Fruit fly (Drosophila melanogaster) S2 (cell line): ENCODE results near the gene CG3984.

Experiments used
- CG8478 ChIP-seq: fragments of >200 bp; optimal IDR thresholded peaks from 2 replicates; lab custom pipeline; 2018
- CTCF ChIP-seq, 2 experiments: fragments of >200 bp; optimal IDR thresholded peaks; 2 replicates each; lab custom pipeline; 2018

DNA sequence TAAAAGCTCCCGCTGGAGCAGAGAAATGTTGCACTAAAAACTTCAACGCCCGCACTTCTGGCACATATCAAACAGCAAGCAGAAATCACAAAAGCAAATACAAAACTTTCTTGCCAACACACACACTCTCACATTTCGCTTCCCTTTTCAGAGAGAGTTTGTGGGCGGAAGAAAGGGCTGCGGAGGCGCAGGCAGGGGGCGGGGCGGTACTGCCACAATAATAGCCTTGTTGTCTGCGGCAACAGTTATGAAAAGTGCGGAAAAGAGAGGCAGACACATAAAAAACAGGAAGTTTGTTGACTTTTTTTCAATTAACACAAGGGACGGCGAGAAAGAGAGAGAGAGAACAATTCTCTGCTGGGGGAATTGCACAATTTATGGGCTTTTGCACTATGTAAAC lies 6.1 kb upstream of the CG3984 start:
- TF ChIP-seq CG8478 (lab: Kevin White, UChicago) (no peak), CTCF (optimal IDR thresholded peaks at IDR 0.05; lab: Kevin White, UChicago) (no peak)
